Worm (Caenorhabditis elegans): ENCODE data around the gene fbf-1.

ce11 chrII:6061495-6061894 lies 19.1 kb downstream of the fbf-1 start:
- TF ChIP-seq nhr-237 (tag; optimal IDR thresholded peaks at IDR 0.05) (no peak), fkh-10 (GFP tag; optimal IDR thresholded peaks at IDR 0.05) (no peak), nhr-28 (tag; optimal IDR thresholded peaks at IDR 0.05) (no peak), ceh-82 (tag; optimal IDR thresholded peaks at IDR 0.05) (no peak), nhr-76 (tag; optimal IDR thresholded peaks at IDR 0.05) (no peak), nhr-77 (tag; optimal IDR thresholded peaks at IDR 0.05) (no peak), ZK546.5 (tag; optimal IDR thresholded peaks at IDR 0.05) (no peak), ztf-4 (tag; optimal IDR thresholded peaks at IDR 0.05) (no peak), snpc-4 (tag; optimal IDR thresholded peaks at IDR 0.05) (peak; percentile 59), nhr-25 (tag; optimal IDR thresholded peaks at IDR 0.05) (peak; percentile 80), lin-39 (tag; optimal IDR thresholded peaks at IDR 0.05) (no peak), nhr-11 (tag; optimal IDR thresholded peaks at IDR 0.05) (no peak)

Measured in whole organism, L3 larva.